Worm (Caenorhabditis elegans) whole organism, L4 larva: ENCODE data around the gene col-74.

ENCODE experiments used
- Y75B8A.6 ChIP-seq: fragments of 200-800 bp; sonication (Bioruptor generic); IDR thresholded peaks from 2 replicates; pipeline ENCODE4 v1.3.6; 2022; ENCODE audit warnings: missing genetic modification reagents, missing genetic modification characterization, missing compliant biosample characterization
- ZK337.2 ChIP-seq: fragments of 200-800 bp; sonication (Bioruptor generic); IDR thresholded peaks from 2 replicates; pipeline ENCODE4 v1.3.6; 2022; ENCODE audit warnings: missing genetic modification reagents, missing genetic modification characterization, missing compliant biosample characterization
- ceh-32 ChIP-seq: sonication (generic microtip); optimal IDR thresholded peaks from 2 replicates; lab custom pipeline; 2016; ENCODE audit warnings: mild to moderate bottlenecking, missing genetic modification characterization, missing compliant biosample characterization; ENCODE audit not compliant: poor library complexity
- ceh-82 ChIP-seq: sonication (generic microtip); optimal IDR thresholded peaks from 2 replicates; lab custom pipeline; 2017; ENCODE audit warnings: missing biosample characterization, missing genetic modification characterization
- daf-16 ChIP-seq, 3 experiments: sonication (generic microtip); optimal IDR thresholded peaks; 2 replicates each; lab custom pipeline; 2016 to 2017; ENCODE audit warnings: missing genetic modification characterization in 3 of 3, missing genetic modification reagents in 3 of 3, mild to moderate bottlenecking in 2 of 3, missing compliant biosample characterization in 2 of 3, missing biosample characterization in 1 of 3, moderate library complexity in 1 of 3
- egl-27 ChIP-seq: sonication (generic microtip); optimal IDR thresholded peaks from 3 replicates; lab custom pipeline; 2017; ENCODE audit warnings: missing biosample characterization, missing genetic modification reagents, missing genetic modification characterization
- hlh-11 ChIP-seq: fragments of 200-800 bp; sonication (Bioruptor generic); optimal IDR thresholded peaks from 2 replicates; lab custom pipeline; 2018; ENCODE audit warnings: mild to moderate bottlenecking, missing genetic modification characterization, missing compliant biosample characterization
- lin-39 ChIP-seq: fragments of 150-350 bp; optimal IDR thresholded peaks from 2 replicates; lab custom pipeline; 2014; ENCODE audit warnings: missing biosample characterization, missing genetic modification reagents, missing genetic modification characterization
- madf-9 ChIP-seq: fragments of 200-800 bp; sonication (Bioruptor generic); conservative IDR thresholded peaks from 2 replicates; pipeline ENCODE4 v1.3.6; 2022; ENCODE audit warnings: missing genetic modification reagents, missing genetic modification characterization, missing compliant biosample characterization
- nhr-237 ChIP-seq: sonication (generic microtip); optimal IDR thresholded peaks from 2 replicates; lab custom pipeline; 2017; ENCODE audit warnings: missing biosample characterization, missing genetic modification characterization
- nhr-6 ChIP-seq: fragments of 150-350 bp; optimal IDR thresholded peaks from 2 replicates; lab custom pipeline; 2014; ENCODE audit warnings: missing biosample characterization, missing genetic modification characterization
- nhr-76 ChIP-seq: fragments of 150-350 bp; optimal IDR thresholded peaks from 2 replicates; lab custom pipeline; 2014; ENCODE audit warnings: missing biosample characterization, missing genetic modification characterization
- pqm-1 ChIP-seq: sonication (generic microtip); optimal IDR thresholded peaks from 2 replicates; lab custom pipeline; 2017; ENCODE audit warnings: missing biosample characterization, missing genetic modification characterization
- ztf-7 ChIP-seq: fragments of 150-350 bp; optimal IDR thresholded peaks from 2 replicates; lab custom pipeline; 2014; ENCODE audit warnings: missing biosample characterization, missing genetic modification characterization

- TF ChIP-seq hlh-11 (tag; lab: Kevin White, UChicago) (no peak), nhr-76 (tag; lab: Kevin White, UChicago) (no peak), nhr-6 (tag; lab: Kevin White, UChicago) (no peak), ceh-32 (tag; lab: Kevin White, UChicago) (no peak), daf-16 (GFP tag; optimal IDR thresholded peaks at IDR 0.05; lab: Kevin White, UChicago) (no peak), daf-16 (tag; optimal IDR thresholded peaks at IDR 0.05; lab: Kevin White, UChicago) (no peak), lin-39 (no peak), pqm-1 (tag; lab: Kevin White, UChicago) (no peak), ztf-7 (tag; lab: Kevin White, UChicago) (no peak), egl-27 (tag; lab: Kevin White, UChicago) (no peak), nhr-237 (tag; lab: Kevin White, UChicago) (no peak), ZK337.2 (no peak), ceh-82 (tag; lab: Kevin White, UChicago) (no peak), madf-9 (no peak), Y75B8A.6 (GFP tag; lab: Robert Waterston, UW) (no peak)
Observed at ce11 chrII:5788815-5789214, 41.4 kb upstream of the col-74 start, which contains the start of gene K05F1.13.
